Worm (Caenorhabditis elegans): ENCODE data around the gene dhs-16.
A peak's percentile ranks its signal among the peaks of the same experiment; 100 is the strongest.

The dhs-16 gene

ce11 chrV:5961516-5961915 is 22.0 kb upstream of the dhs-16 start, which contains the start of gene mcp-1:
Gene mcp-1, plus strand, starts transcription at chrV:5961807.
- no peak for TF ChIP-seq unc-55 (GFP tag; optimal IDR thresholded peaks at IDR 0.05)
- TF ChIP-seq unc-42 (tag; optimal IDR thresholded peaks at IDR 0.05) = peak; percentile 85

ce11 chrV:5963092-5963491 is 20.5 kb upstream of the dhs-16 start:
- no peak for TF ChIP-seq ceh-34 (tag; optimal IDR thresholded peaks at IDR 0.05)
- no peak for TF ChIP-seq ceh-18 (tag; optimal IDR thresholded peaks at IDR 0.05)
- TF ChIP-seq ceh-9 (tag; optimal IDR thresholded peaks at IDR 0.05) = no peak
- TF ChIP-seq unc-42 (tag; optimal IDR thresholded peaks at IDR 0.05) = peak; percentile 59
- no peak for TF ChIP-seq ceh-24 (tag; optimal IDR thresholded peaks at IDR 0.05)

ce11 chrV:5963696-5964095 is 19.8 kb upstream of the dhs-16 start, which contains the start of gene pcm-1:
Gene pcm-1, minus strand, starts transcription at chrV:5963882.
- peak; percentile 14 for TF ChIP-seq unc-42 (tag; optimal IDR thresholded peaks at IDR 0.05)
- TF ChIP-seq nfya-1 (tag; optimal IDR thresholded peaks at IDR 0.05) = peak; percentile 20
- no peak for TF ChIP-seq sdc-2 (tag; optimal IDR thresholded peaks at IDR 0.05)
- TF ChIP-seq T23F11.4 (GFP tag; optimal IDR thresholded peaks at IDR 0.05) = no peak
- TF ChIP-seq ceh-30 (tag; optimal IDR thresholded peaks at IDR 0.05) = no peak

ce11 chrV:5964658-5965178 is 18.8 kb upstream of the dhs-16 start:
- TF ChIP-seq ceh-18 (tag; optimal IDR thresholded peaks at IDR 0.05) (peak; percentile 8), pat-9 (tag; optimal IDR thresholded peaks at IDR 0.05) (no peak), ceh-14 (tag; optimal IDR thresholded peaks at IDR 0.05) (no peak), nhr-232 (tag; optimal IDR thresholded peaks at IDR 0.05) (no peak), hlh-15 (tag; optimal IDR thresholded peaks at IDR 0.05) (no peak), lim-6 (tag; optimal IDR thresholded peaks at IDR 0.05) (no peak), tbx-2 (tag; optimal IDR thresholded peaks at IDR 0.05) (no peak), gmeb-2 (tag; optimal IDR thresholded peaks at IDR 0.05) (no peak), ceh-6 (GFP tag; optimal IDR thresholded peaks at IDR 0.05) (no peak), ceh-19 (GFP tag; optimal IDR thresholded peaks at IDR 0.05) (no peak), pqm-1 (tag; optimal IDR thresholded peaks at IDR 0.05) (no peak), elt-2 (tag; optimal IDR thresholded peaks at IDR 0.05) (no peak), fkh-10 (GFP tag; optimal IDR thresholded peaks at IDR 0.05) (no peak), pag-3 (tag; optimal IDR thresholded peaks at IDR 0.05; ENCODE audit: borderline replicate concordance) (no peak), unc-55 (GFP tag; optimal IDR thresholded peaks at IDR 0.05) (peak; percentile 43), ceh-9 (tag; optimal IDR thresholded peaks at IDR 0.05) (no peak), pros-1 (tag; optimal IDR thresholded peaks at IDR 0.05) (no peak), ceh-2 (tag; optimal IDR thresholded peaks at IDR 0.05) (no peak), T23F11.4 (GFP tag; optimal IDR thresholded peaks at IDR 0.05) (no peak), nhr-11 (tag; optimal IDR thresholded peaks at IDR 0.05) (no peak), ttx-3 (tag; optimal IDR thresholded peaks at IDR 0.05) (no peak), unc-42 (tag; optimal IDR thresholded peaks at IDR 0.05) (peak; percentile 32), sox-4 (tag; optimal IDR thresholded peaks at IDR 0.05) (no peak)

ce11 chrV:5972582-5972981 is 11.0 kb upstream of the dhs-16 start:
- no peak for TF ChIP-seq pha-2 (tag; optimal IDR thresholded peaks at IDR 0.05)
- TF ChIP-seq nfya-1 (tag; optimal IDR thresholded peaks at IDR 0.05) = no peak
- no peak for TF ChIP-seq dmd-4 (tag; optimal IDR thresholded peaks at IDR 0.05; ENCODE audit: borderline replicate concordance)
- no peak for TF ChIP-seq sox-4 (tag; optimal IDR thresholded peaks at IDR 0.05)
- TF ChIP-seq gmeb-2 (tag; optimal IDR thresholded peaks at IDR 0.05) = no peak
- TF ChIP-seq pax-1 (tag; optimal IDR thresholded peaks at IDR 0.05) = no peak
- TF ChIP-seq K02D7.2 (tag; optimal IDR thresholded peaks at IDR 0.05) = no peak
- no peak for TF ChIP-seq C08G9.2 (tag; optimal IDR thresholded peaks at IDR 0.05)
- no peak for TF ChIP-seq mec-3 (tag; optimal IDR thresholded peaks at IDR 0.05; ENCODE audit: borderline replicate concordance)
- TF ChIP-seq ceh-14 (tag; optimal IDR thresholded peaks at IDR 0.05) = no peak
